Worm (Caenorhabditis elegans): ENCODE data around the gene Y37A1B.7.

Gene Y37A1B.7

DNA sequence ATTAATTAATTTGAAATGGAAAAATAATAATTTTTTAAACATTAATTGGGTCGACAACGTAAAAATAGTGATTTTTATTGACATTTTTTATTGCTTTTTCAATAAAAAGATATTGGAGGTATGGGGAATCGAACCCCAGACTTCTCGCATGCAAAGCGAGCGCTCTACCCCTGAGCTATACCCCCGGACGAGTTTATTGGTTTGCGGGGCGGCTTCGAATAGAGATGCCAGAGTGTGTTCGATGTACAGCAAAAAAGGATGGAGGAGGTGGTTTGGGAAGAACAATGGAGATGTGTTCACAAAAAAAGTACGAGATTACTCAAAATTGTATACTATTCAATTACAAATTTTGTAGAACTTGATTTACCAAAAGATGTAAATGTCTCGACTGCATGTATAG lies 29.9 kb downstream of the Y37A1B.7 start:
- TF ChIP-seq ama-1 (optimal IDR thresholded peaks at IDR 0.05) (no peak), ama-1 (GFP tag; optimal IDR thresholded peaks at IDR 0.05) (peak; percentile 1 to 70), B0261.1 (tag; optimal IDR thresholded peaks at IDR 0.05) (peak; percentile 80), rec-8 (tag; optimal IDR thresholded peaks at IDR 0.05) (peak in 1 of 2 experiments; percentile 60), mes-4 (tag; optimal IDR thresholded peaks at IDR 0.05) (peak; percentile 14), pbrm-1 (GFP tag; IDR thresholded peaks at IDR 0.05) (0 out of 2 replicates have a peak, but pooled peaks have one; percentile 49), him-1 (tag; optimal IDR thresholded peaks at IDR 0.05) (peak; percentile 82), F57C9.4 (tag; optimal IDR thresholded peaks at IDR 0.05) (no peak), ztf-22 (GFP tag; optimal IDR thresholded peaks at IDR 0.05) (no peak), aptf-3 (GFP tag; IDR thresholded peaks at IDR 0.05) (0 out of 2 replicates have a peak, but pooled peaks have one; percentile 26), ets-4 (GFP tag; optimal IDR thresholded peaks at IDR 0.05) (no peak), die-1 (tag; optimal IDR thresholded peaks at IDR 0.05) (peak; percentile 17), D2030.7 (GFP tag; IDR thresholded peaks at IDR 0.05) (peak; percentile 43; the same call in 1 of the 2 replicates), sdz-38 (tag; optimal IDR thresholded peaks at IDR 0.05) (no peak), snpc-3.4 (tag; optimal IDR thresholded peaks at IDR 0.05) (peak; percentile 96), tbp1 (GFP tag; optimal IDR thresholded peaks at IDR 0.05) (peak; percentile 97), nfya-1 (tag; optimal IDR thresholded peaks at IDR 0.05; ENCODE audit: borderline replicate concordance, insufficient read depth) (no peak), ztf-26 (tag; optimal IDR thresholded peaks at IDR 0.05) (peak; percentile 42), attf-6 (GFP tag; IDR thresholded peaks at IDR 0.05) (peak; percentile 99), ceh-40 (GFP tag; IDR thresholded peaks at IDR 0.05) (0 out of 2 replicates have a peak, but pooled peaks have one; percentile 27), F49E8.2 (tag; optimal IDR thresholded peaks at IDR 0.05; ENCODE audit: insufficient read depth) (peak; percentile 5), snpc-4 (GFP tag; optimal IDR thresholded peaks at IDR 0.05) (peak; percentile 95), snpc-4 (tag; optimal IDR thresholded peaks at IDR 0.05) (peak; percentile 96 to 99 (median 98)), let-607 (tag; optimal IDR thresholded peaks at IDR 0.05) (peak in 1 of 2 experiments; percentile 35), lsy-27 (tag; optimal IDR thresholded peaks at IDR 0.05; ENCODE audit: borderline replicate concordance, insufficient read depth) (peak; percentile 6), snpc-1.3 (tag; optimal IDR thresholded peaks at IDR 0.05; ENCODE audit: insufficient read depth) (peak; percentile 90), snpc-1.1 (tag; optimal IDR thresholded peaks at IDR 0.05; ENCODE audit: insufficient read depth) (peak; percentile 96), F52B5.7 (tag; optimal IDR thresholded peaks at IDR 0.05) (no peak), hmg-1.2 (GFP tag; IDR thresholded peaks at IDR 0.05) (peak; percentile 70), nhr-179 (tag; optimal IDR thresholded peaks at IDR 0.05) (peak; percentile 38), F23B12.7 (tag; optimal IDR thresholded peaks at IDR 0.05; ENCODE audit: insufficient read depth) (peak; percentile 61), ZK185.1 (tag; optimal IDR thresholded peaks at IDR 0.05; ENCODE audit: poor library complexity, severe bottlenecking) (peak; percentile 70), rpc-1 (optimal IDR thresholded peaks at IDR 0.05) (peak; percentile 79), rpc-1 (tag; optimal IDR thresholded peaks at IDR 0.05) (peak; percentile 71), bed-1 (GFP tag; IDR thresholded peaks at IDR 0.05) (no peak), Y56A3A.18 (GFP tag; IDR thresholded peaks at IDR 0.05) (no peak), ztf-3 (GFP tag; optimal IDR thresholded peaks at IDR 0.05) (no peak)

- no peak for TF ChIP-seq snpc-4 (GFP tag; optimal IDR thresholded peaks at IDR 0.05)
- TF ChIP-seq snpc-4 (tag; optimal IDR thresholded peaks at IDR 0.05): peak in 1 of 4 experiments; percentile 32
- peak; percentile 70 for TF ChIP-seq attf-6 (GFP tag; IDR thresholded peaks at IDR 0.05)
- no peak for TF ChIP-seq B0261.1 (tag; optimal IDR thresholded peaks at IDR 0.05)
Measured at ce11 chrIV:14008709-14009108, 34.9 kb downstream of the Y37A1B.7 start.

Data from whole organism, young adult.